Fruit fly (Drosophila melanogaster): ENCODE measurements around the gene CG13362.

DNA sequence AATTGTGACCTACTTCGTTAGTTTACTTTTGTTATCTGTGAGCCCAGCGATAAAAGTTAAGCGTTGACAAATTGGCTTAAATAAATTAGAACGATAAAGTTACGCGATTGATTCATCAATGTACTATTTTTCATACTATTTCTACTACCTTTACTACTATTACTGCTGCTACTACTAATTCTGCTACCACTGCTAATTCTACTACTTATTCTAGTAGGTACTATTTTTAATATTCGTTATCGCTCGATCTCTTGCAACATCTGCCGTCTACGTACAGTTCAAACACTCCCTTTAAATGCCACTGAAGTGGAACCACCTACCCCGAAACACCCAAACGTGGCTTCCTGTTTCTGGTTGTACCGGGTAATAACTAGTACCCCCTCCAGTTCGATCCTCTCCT lies 41.6 kb downstream of the CG13362 start:
- TF ChIP-seq CG3919 (GFP tag; optimal IDR thresholded peaks at IDR 0.05) (no peak), CG9139 (GFP tag; optimal IDR thresholded peaks at IDR 0.05) (no peak), Sox102F (GFP tag; optimal IDR thresholded peaks at IDR 0.05) (no peak), CG32006 (GFP tag; optimal IDR thresholded peaks at IDR 0.05) (no peak), CG7368 (GFP tag; optimal IDR thresholded peaks at IDR 0.05) (no peak), esn (GFP tag; optimal IDR thresholded peaks at IDR 0.05) (no peak), pdm3 (GFP tag; optimal IDR thresholded peaks at IDR 0.05) (no peak), dac (GFP tag; optimal IDR thresholded peaks at IDR 0.05) (no peak), salr (GFP tag; optimal IDR thresholded peaks at IDR 0.05) (no peak)
